Worm (Caenorhabditis elegans): Measurements from ENCODE around the gene srg-62.

- no peak for TF ChIP-seq mdl-1 (tag; optimal IDR thresholded peaks at IDR 0.05)
- TF ChIP-seq skn-1 (tag; optimal IDR thresholded peaks at IDR 0.05): no peak
- TF ChIP-seq ama-1 (optimal IDR thresholded peaks at IDR 0.05): no peak
- no peak for TF ChIP-seq elt-2 (tag; optimal IDR thresholded peaks at IDR 0.05)
- no peak for TF ChIP-seq lir-3 (tag; optimal IDR thresholded peaks at IDR 0.05; ENCODE audit: poor library complexity)
- TF ChIP-seq lin-15B (tag; optimal IDR thresholded peaks at IDR 0.05): no peak
- TF ChIP-seq efl-1 (optimal IDR thresholded peaks at IDR 0.05): no peak
- no peak for TF ChIP-seq efl-1 (GFP tag; optimal IDR thresholded peaks at IDR 0.05 in 1 of 2)
- no peak for TF ChIP-seq snpc-4 (tag; optimal IDR thresholded peaks at IDR 0.05)
- TF ChIP-seq lsy-2 (tag; optimal IDR thresholded peaks at IDR 0.05): no peak
- TF ChIP-seq fkh-8 (tag; optimal IDR thresholded peaks at IDR 0.05): no peak
- TF ChIP-seq ztf-11 (tag; optimal IDR thresholded peaks at IDR 0.05): no peak
- TF ChIP-seq rnt-1 (tag; optimal IDR thresholded peaks at IDR 0.05): no peak
- TF ChIP-seq ces-1 (GFP tag; optimal IDR thresholded peaks at IDR 0.05): no peak
- TF ChIP-seq nhr-12 (tag; optimal IDR thresholded peaks at IDR 0.05): no peak
These were observed 2.0 kb downstream of the srg-62 start, which contains the start of gene srg-61 for ce11 chrV:2740228-2740627.
